Worm (Caenorhabditis elegans) whole organism, L1 larva: ENCODE results near the gene C27A7.8.

Source experiments
- F16B12.6 ChIP-seq: fragments of 150-350 bp; optimal IDR thresholded peaks from 2 replicates; lab custom pipeline; 2014; ENCODE audit warnings: missing biosample characterization, missing genetic modification characterization
- Y116A8C.19 ChIP-seq: sonication (generic microtip); optimal IDR thresholded peaks from 2 replicates; lab custom pipeline; 2016; ENCODE audit warnings: missing compliant biosample characterization, missing genetic modification characterization, borderline replicate concordance
- blmp-1 ChIP-seq: fragments of 150-350 bp; optimal IDR thresholded peaks from 2 replicates; lab custom pipeline; 2014; ENCODE audit warnings: missing biosample characterization, missing genetic modification characterization
- ceh-82 ChIP-seq, 3 experiments: fragments of 150-350 bp in 1 of 3; sonication (generic microtip) in 2 of 3; optimal IDR thresholded peaks; 2 replicates each; lab custom pipeline; 2014 to 2017; ENCODE audit warnings: missing biosample characterization in 3 of 3, missing genetic modification characterization in 3 of 3
- dpl-1 ChIP-seq, 3 experiments: fragments of 150-350 bp in 2 of 3; sonication (generic microtip) in 1 of 3; optimal IDR thresholded peaks; 2 replicates each; lab custom pipeline; 2014 to 2017; ENCODE audit warnings: missing biosample characterization in 3 of 3, missing genetic modification characterization in 3 of 3, missing genetic modification reagents in 3 of 3
- efl-1 ChIP-seq, 4 experiments: fragments of 150-350 bp; optimal IDR thresholded peaks in 3 of 4; peaks in 1 of 4; 1 replicate in 1 of 4; 2 replicates in 3 of 4; lab custom pipeline; 2014; ENCODE audit warnings: missing biosample characterization in 2 of 4, missing genetic modification characterization in 2 of 4, missing genetic modification reagents in 2 of 4
- egl-13 ChIP-seq: sonication (generic microtip); optimal IDR thresholded peaks from 2 replicates; lab custom pipeline; 2016; ENCODE audit warnings: missing genotype, missing genetic modification reagents, missing genetic modification characterization, missing compliant biosample characterization
- elt-3 ChIP-seq, 6 experiments: fragments of 150-350 bp in 1 of 6; sonication (generic microtip); optimal IDR thresholded peaks; 2 replicates each; lab custom pipeline; 2017 to 2018; ENCODE audit warnings: missing biosample characterization in 6 of 6, missing genetic modification characterization in 6 of 6, inconsistent platforms in 1 of 6
- hlh-17 ChIP-seq: fragments of 200-800 bp; sonication (Bioruptor generic); optimal IDR thresholded peaks from 2 replicates; lab custom pipeline; 2018; ENCODE audit warnings: missing genetic modification characterization, mild to moderate bottlenecking, missing compliant biosample characterization, moderate library complexity, borderline replicate concordance
- hlh-4 ChIP-seq: sonication (generic microtip); optimal IDR thresholded peaks from 2 replicates; lab custom pipeline; 2016; ENCODE audit warnings: mild to moderate bottlenecking, missing genetic modification characterization, missing compliant biosample characterization
- hpl-2 ChIP-seq: fragments of 150-350 bp; optimal IDR thresholded peaks from 2 replicates; lab custom pipeline; 2014; ENCODE audit warnings: missing biosample characterization, missing genetic modification reagents, missing genetic modification characterization
- isw-1 ChIP-seq: fragments of 200-800 bp; sonication (Bioruptor generic); IDR thresholded peaks from 2 replicates; pipeline ENCODE4 v1.3.6; 2022; ENCODE audit warnings: missing genetic modification characterization, missing compliant biosample characterization
- jun-1 ChIP-seq: fragments of 150-350 bp; optimal IDR thresholded peaks from 2 replicates; lab custom pipeline; 2014; ENCODE audit warnings: missing biosample characterization, missing genetic modification reagents, missing genetic modification characterization
- lin-13 ChIP-seq: fragments of 150-350 bp; optimal IDR thresholded peaks from 2 replicates; lab custom pipeline; 2014; ENCODE audit warnings: missing biosample characterization, missing genetic modification reagents, missing genetic modification characterization
- lin-14 ChIP-seq: fragments of 200-800 bp; sonication (Bioruptor generic); optimal IDR thresholded peaks from 2 replicates; lab custom pipeline; 2018; ENCODE audit warnings: mild to moderate bottlenecking, missing genetic modification characterization, moderate library complexity, missing compliant biosample characterization
- lin-35 ChIP-seq, 2 experiments: fragments of 150-350 bp; optimal IDR thresholded peaks; 2 replicates each; lab custom pipeline; 2014; ENCODE audit warnings: missing biosample characterization in 2 of 2, missing genetic modification characterization in 2 of 2, missing genetic modification reagents in 2 of 2
- lsy-2 ChIP-seq, 2 experiments: fragments of 150-350 bp; optimal IDR thresholded peaks; 2 replicates each; lab custom pipeline; 2014; ENCODE audit warnings: missing biosample characterization in 2 of 2, missing genetic modification characterization in 2 of 2
- mdl-1 ChIP-seq, 2 experiments: fragments of 150-350 bp; optimal IDR thresholded peaks; 2 replicates each; lab custom pipeline; 2014 to 2017; ENCODE audit warnings: missing biosample characterization in 2 of 2, missing genetic modification characterization in 2 of 2, inconsistent platforms in 1 of 2
- mep-1 ChIP-seq: fragments of 150-350 bp; optimal IDR thresholded peaks from 2 replicates; lab custom pipeline; 2014; ENCODE audit warnings: missing biosample characterization, missing genetic modification characterization
- nhr-12 ChIP-seq: sonication (generic microtip); optimal IDR thresholded peaks from 2 replicates; lab custom pipeline; 2017; ENCODE audit warnings: missing biosample characterization, missing genetic modification characterization
- nhr-20 ChIP-seq: sonication (generic microtip); optimal IDR thresholded peaks from 2 replicates; lab custom pipeline; 2016; ENCODE audit warnings: mild to moderate bottlenecking, missing genetic modification characterization, missing compliant biosample characterization
- nhr-237 ChIP-seq: fragments of 150-350 bp; optimal IDR thresholded peaks from 2 replicates; lab custom pipeline; 2014; ENCODE audit warnings: missing biosample characterization, missing genetic modification characterization
- nhr-71 ChIP-seq: sonication (generic microtip); optimal IDR thresholded peaks from 2 replicates; lab custom pipeline; 2016; ENCODE audit warnings: mild to moderate bottlenecking, missing genetic modification characterization, moderate library complexity, missing compliant biosample characterization
- nhr-85 ChIP-seq: sonication (generic microtip); peaks from one replicate; lab custom pipeline; 2016; ENCODE audit warnings: missing genetic modification characterization, inconsistent platforms, missing compliant biosample characterization
- nhr-90 ChIP-seq: sonication (generic microtip); optimal IDR thresholded peaks from 2 replicates; lab custom pipeline; 2016; ENCODE audit warnings: mild to moderate bottlenecking, missing genetic modification characterization, missing compliant biosample characterization; ENCODE audit not compliant: poor library complexity
- snu-23 ChIP-seq: sonication (generic microtip); optimal IDR thresholded peaks from 2 replicates; lab custom pipeline; 2016; ENCODE audit warnings: missing genetic modification characterization, missing compliant biosample characterization
- sptf-1 ChIP-seq: fragments of 150-350 bp; optimal IDR thresholded peaks from 2 replicates; lab custom pipeline; 2014; ENCODE audit warnings: missing biosample characterization, missing genetic modification characterization
- sup-37 ChIP-seq: fragments of 200-800 bp; sonication (Bioruptor generic); optimal IDR thresholded peaks from 2 replicates; lab custom pipeline; 2018; ENCODE audit warnings: mild to moderate bottlenecking, missing genetic modification characterization, missing compliant biosample characterization
- swsn-7 ChIP-seq: sonication (generic microtip); optimal IDR thresholded peaks from 2 replicates; lab custom pipeline; 2016; ENCODE audit warnings: missing genetic modification characterization, missing compliant biosample characterization
- tbx-2 ChIP-seq: sonication (generic microtip); optimal IDR thresholded peaks from 2 replicates; lab custom pipeline; 2016; ENCODE audit warnings: missing genetic modification characterization, missing compliant biosample characterization
- unc-130 ChIP-seq: fragments of 150-350 bp; optimal IDR thresholded peaks from 2 replicates; lab custom pipeline; 2017; ENCODE audit warnings: missing biosample characterization, missing genetic modification characterization, inconsistent platforms
- unc-86 ChIP-seq: sonication (generic microtip); optimal IDR thresholded peaks from 2 replicates; lab custom pipeline; 2016; ENCODE audit warnings: missing genetic modification characterization, missing compliant biosample characterization
- unc-98 ChIP-seq: fragments of 200-800 bp; sonication (Bioruptor generic); IDR thresholded peaks from 2 replicates; pipeline ENCODE4 v1.3.6; 2022; ENCODE audit warnings: missing genetic modification characterization, missing compliant biosample characterization
- vab-15 ChIP-seq: sonication (generic microtip); optimal IDR thresholded peaks from 2 replicates; lab custom pipeline; 2017; ENCODE audit warnings: missing genotype, mild to moderate bottlenecking, missing genetic modification characterization, missing compliant biosample characterization
- zag-1 ChIP-seq: fragments of 150-350 bp; optimal IDR thresholded peaks from 2 replicates; lab custom pipeline; 2014; ENCODE audit warnings: missing biosample characterization, missing genetic modification characterization
- ztf-11 ChIP-seq, 2 experiments: sonication (generic microtip); optimal IDR thresholded peaks; 2 replicates each; lab custom pipeline; 2016 to 2017; ENCODE audit warnings: missing genetic modification characterization in 2 of 2, missing biosample characterization in 1 of 2, missing compliant biosample characterization in 1 of 2

The C27A7.8 gene

ce11 chrV:12194275-12194674 lies 41.3 kb downstream of the C27A7.8 start, which contains the start of gene ogdh-2:
Gene ogdh-2, plus strand, starts transcription at chrV:12194507.
- TF ChIP-seq nhr-12 (tag; lab: Kevin White, UChicago) (no peak), lin-13 (GFP tag; lab: Kevin White, UChicago) (no peak), egl-13 (tag; lab: Kevin White, UChicago) (no peak), unc-86 (tag; lab: Kevin White, UChicago) (no peak), blmp-1 (tag; lab: Kevin White, UChicago) (peak; percentile 85), snu-23 (peak; percentile 48), efl-1 (optimal IDR thresholded peaks at IDR 0.05; lab: Kevin White, UChicago) (no peak), efl-1 (GFP tag; optimal IDR thresholded peaks at IDR 0.05 in 1 of 2; lab: Kevin White, UChicago) (no peak), lin-35 (GFP tag; optimal IDR thresholded peaks at IDR 0.05; lab: Kevin White, UChicago) (no peak), mdl-1 (tag; optimal IDR thresholded peaks at IDR 0.05; lab: Kevin White, UChicago) (peak in 1 of 2 experiments; percentile 39), Y116A8C.19 (no peak), hpl-2 (GFP tag; lab: Kevin White, UChicago) (no peak), unc-98 (no peak), zag-1 (tag; lab: Kevin White, UChicago) (no peak), unc-130 (no peak), nhr-90 (tag; lab: Kevin White, UChicago) (peak; percentile 16), vab-15 (tag; lab: Kevin White, UChicago) (no peak), lsy-2 (tag; optimal IDR thresholded peaks at IDR 0.05; lab: Kevin White, UChicago) (peak; percentile 5 to 6), nhr-20 (tag; lab: Kevin White, UChicago) (peak; percentile 65), nhr-85 (tag; lab: Kevin White, UChicago) (peak; percentile 77), hlh-17 (no peak), sptf-1 (tag; lab: Kevin White, UChicago) (no peak), nhr-71 (peak; percentile 39), tbx-2 (no peak), lin-14 (peak; percentile 67), mep-1 (tag; lab: Kevin White, UChicago) (peak; percentile 47), jun-1 (tag; lab: Kevin White, UChicago) (no peak), swsn-7 (tag; lab: Kevin White, UChicago) (no peak), elt-3 (tag; optimal IDR thresholded peaks at IDR 0.05; lab: Kevin White, UChicago) (peak in 1 of 6 experiments; percentile 73), sup-37 (GFP tag; lab: Kevin White, UChicago) (no peak), nhr-237 (tag; lab: Kevin White, UChicago) (no peak), dpl-1 (GFP tag; optimal IDR thresholded peaks at IDR 0.05; lab: Kevin White, UChicago) (peak in 1 of 3 experiments; percentile 7)

ce11 chrV:12195845-12196244 lies 42.9 kb downstream of the C27A7.8 start, which contains the start of gene ZK836.3:
Gene ZK836.3, minus strand, starts transcription at chrV:12195945.
- no peak for TF ChIP-seq hpl-2 (GFP tag; lab: Kevin White, UChicago)
- no peak for TF ChIP-seq Y116A8C.19
- TF ChIP-seq efl-1 (optimal IDR thresholded peaks at IDR 0.05; lab: Kevin White, UChicago) = no peak
- peak in 1 of 2 experiments; percentile 30 for TF ChIP-seq efl-1 (GFP tag; optimal IDR thresholded peaks at IDR 0.05 in 1 of 2; lab: Kevin White, UChicago)
- TF ChIP-seq mep-1 (tag; lab: Kevin White, UChicago) = no peak
- TF ChIP-seq sup-37 (GFP tag; lab: Kevin White, UChicago) = no peak
- TF ChIP-seq nhr-237 (tag; lab: Kevin White, UChicago) = no peak

- TF ChIP-seq lin-14 (peak; percentile 19), F16B12.6 (tag; lab: Kevin White, UChicago) (no peak), ceh-82 (tag; optimal IDR thresholded peaks at IDR 0.05; lab: Kevin White, UChicago) (no peak), efl-1 (optimal IDR thresholded peaks at IDR 0.05; lab: Kevin White, UChicago) (no peak), efl-1 (GFP tag; optimal IDR thresholded peaks at IDR 0.05 in 1 of 2; lab: Kevin White, UChicago) (peak in 1 of 2 experiments; percentile 56), isw-1 (GFP tag; lab: Robert Waterston, UW) (no peak), hlh-4 (tag; lab: Kevin White, UChicago) (no peak), ztf-11 (tag; optimal IDR thresholded peaks at IDR 0.05; lab: Kevin White, UChicago) (no peak)
These were observed 43.7 kb downstream of the C27A7.8 start for ce11 chrV:12196659-12197058.
